Worm (Caenorhabditis elegans) whole organism, L2 larva: ENCODE measurements around the gene C48B4.11.

Experiments used
- C34F6.9 ChIP-seq: fragments of 150-350 bp; optimal IDR thresholded peaks from 2 replicates; lab custom pipeline; 2014; ENCODE audit warnings: missing biosample characterization, missing genetic modification characterization
- F13H6.1 ChIP-seq: sonication (generic microtip); optimal IDR thresholded peaks from 2 replicates; lab custom pipeline; 2016; ENCODE audit warnings: missing genetic modification characterization, missing compliant biosample characterization
- Y55F3AM.14 ChIP-seq: fragments of 200-800 bp; sonication (Bioruptor generic); optimal IDR thresholded peaks from 2 replicates; lab custom pipeline; 2018; ENCODE audit warnings: mild to moderate bottlenecking, missing genetic modification characterization, missing compliant biosample characterization
- aly-2 ChIP-seq: fragments of 150-350 bp; optimal IDR thresholded peaks from 2 replicates; lab custom pipeline; 2014; ENCODE audit warnings: missing biosample characterization, missing genetic modification characterization
- blmp-1 ChIP-seq: sonication (generic microtip); optimal IDR thresholded peaks from 2 replicates; lab custom pipeline; 2017; ENCODE audit warnings: missing genetic modification characterization, mild to moderate bottlenecking, missing compliant biosample characterization, antibody characterized with exemption, moderate library complexity; ENCODE audit not compliant: insufficient read depth
- ceh-16 ChIP-seq: fragments of 150-350 bp; optimal IDR thresholded peaks from 2 replicates; lab custom pipeline; 2014; ENCODE audit warnings: missing biosample characterization, missing genetic modification characterization
- ceh-82 ChIP-seq: fragments of 150-350 bp; optimal IDR thresholded peaks from 2 replicates; lab custom pipeline; 2014; ENCODE audit warnings: missing biosample characterization, missing genetic modification characterization
- crh-2 ChIP-seq: sonication (generic microtip); optimal IDR thresholded peaks from 2 replicates; lab custom pipeline; 2017; ENCODE audit warnings: missing biosample characterization, missing genetic modification characterization
- egl-27 ChIP-seq: sonication (generic microtip); optimal IDR thresholded peaks from 3 replicates; lab custom pipeline; 2017; ENCODE audit warnings: missing biosample characterization, missing genetic modification reagents, missing genetic modification characterization
- elt-3 ChIP-seq: sonication (generic microtip); optimal IDR thresholded peaks from 2 replicates; lab custom pipeline; 2017; ENCODE audit warnings: missing biosample characterization, missing genetic modification characterization
- fos-1 ChIP-seq: fragments of 150-350 bp; optimal IDR thresholded peaks from 2 replicates; lab custom pipeline; 2014; ENCODE audit warnings: missing biosample characterization, missing genetic modification characterization
- gmeb-1 ChIP-seq: fragments of 150-350 bp; optimal IDR thresholded peaks from 2 replicates; lab custom pipeline; 2014; ENCODE audit warnings: missing biosample characterization, missing genetic modification characterization
- lin-13 ChIP-seq: fragments of 150-350 bp; optimal IDR thresholded peaks from 2 replicates; lab custom pipeline; 2014; ENCODE audit warnings: missing biosample characterization, missing genetic modification reagents, missing genetic modification characterization
- lin-39 ChIP-seq: fragments of 150-350 bp; optimal IDR thresholded peaks from 2 replicates; lab custom pipeline; 2014; ENCODE audit warnings: missing biosample characterization, missing genetic modification reagents, missing genetic modification characterization
- lsy-2 ChIP-seq, 2 experiments: fragments of 150-350 bp in 1 of 2; sonication (generic microtip) in 1 of 2; optimal IDR thresholded peaks; 2 replicates each; lab custom pipeline; 2014 to 2017; ENCODE audit warnings: missing biosample characterization in 2 of 2, missing genetic modification characterization in 2 of 2
- mab-5 ChIP-seq: fragments of 150-350 bp; optimal IDR thresholded peaks from 2 replicates; lab custom pipeline; 2014; ENCODE audit warnings: missing biosample characterization, missing genetic modification characterization
- mbf-1 ChIP-seq: sonication (generic microtip); optimal IDR thresholded peaks from 2 replicates; lab custom pipeline; 2017; ENCODE audit warnings: missing biosample characterization, missing genetic modification characterization
- mdl-1 ChIP-seq, 2 experiments: fragments of 150-350 bp in 1 of 2; sonication (generic microtip) in 1 of 2; optimal IDR thresholded peaks; 2 replicates each; lab custom pipeline; 2017; ENCODE audit warnings: missing biosample characterization in 2 of 2, missing genetic modification characterization in 2 of 2
- nhr-10 ChIP-seq: sonication (generic microtip); optimal IDR thresholded peaks from 2 replicates; lab custom pipeline; 2017; ENCODE audit warnings: missing biosample characterization, missing genetic modification characterization
- nhr-11 ChIP-seq: fragments of 150-350 bp; optimal IDR thresholded peaks from 2 replicates; lab custom pipeline; 2014; ENCODE audit warnings: missing biosample characterization, missing genetic modification characterization
- nhr-129 ChIP-seq: fragments of 150-350 bp; optimal IDR thresholded peaks from 2 replicates; lab custom pipeline; 2014; ENCODE audit warnings: missing biosample characterization, missing genetic modification characterization
- nhr-21 ChIP-seq: fragments of 150-350 bp; optimal IDR thresholded peaks from 2 replicates; lab custom pipeline; 2014; ENCODE audit warnings: missing biosample characterization, missing genetic modification characterization
- nhr-23 ChIP-seq: fragments of 150-350 bp; optimal IDR thresholded peaks from 2 replicates; lab custom pipeline; 2014; ENCODE audit warnings: missing biosample characterization, missing genetic modification reagents, missing genetic modification characterization
- nhr-25 ChIP-seq: fragments of 150-350 bp; sonication (generic microtip); optimal IDR thresholded peaks from 3 replicates; lab custom pipeline; 2014; ENCODE audit warnings: missing biosample characterization, missing genetic modification characterization
- nhr-6 ChIP-seq: fragments of 150-350 bp; optimal IDR thresholded peaks from 2 replicates; lab custom pipeline; 2014; ENCODE audit warnings: missing biosample characterization, missing genetic modification characterization
- nhr-77 ChIP-seq: fragments of 150-350 bp; optimal IDR thresholded peaks from 2 replicates; lab custom pipeline; 2014; ENCODE audit warnings: missing biosample characterization, missing genetic modification characterization
- peb-1 ChIP-seq: fragments of 150-350 bp; optimal IDR thresholded peaks from 2 replicates; lab custom pipeline; 2014; ENCODE audit warnings: missing biosample characterization, missing genetic modification characterization
- sem-4 ChIP-seq: fragments of 150-350 bp; optimal IDR thresholded peaks from 2 replicates; lab custom pipeline; 2014; ENCODE audit warnings: missing biosample characterization, missing genetic modification reagents, missing genetic modification characterization
- skn-1 ChIP-seq: sonication (generic microtip); optimal IDR thresholded peaks from 2 replicates; lab custom pipeline; 2017; ENCODE audit warnings: missing biosample characterization, missing genetic modification characterization
- sma-3 ChIP-seq: sonication (generic microtip); optimal IDR thresholded peaks from 2 replicates; lab custom pipeline; 2016; ENCODE audit warnings: missing genetic modification reagents, missing genetic modification characterization, missing compliant biosample characterization
- snpc-4 ChIP-seq: fragments of 150-350 bp; optimal IDR thresholded peaks from 2 replicates; lab custom pipeline; 2014; ENCODE audit warnings: missing biosample characterization, missing genetic modification characterization
- unc-55 ChIP-seq: fragments of 150-350 bp; sonication (generic microtip); optimal IDR thresholded peaks from 3 replicates; lab custom pipeline; 2014; ENCODE audit warnings: missing biosample characterization, missing genetic modification reagents, missing genetic modification characterization
- unc-62 ChIP-seq: fragments of 150-350 bp; optimal IDR thresholded peaks from 2 replicates; lab custom pipeline; 2014; ENCODE audit warnings: missing biosample characterization, missing genetic modification reagents, missing genetic modification characterization
- zag-1 ChIP-seq: fragments of 150-350 bp; optimal IDR thresholded peaks from 2 replicates; lab custom pipeline; 2014; ENCODE audit warnings: missing biosample characterization, missing genetic modification characterization
- ztf-1 ChIP-seq: fragments of 200-800 bp; sonication (Bioruptor generic); conservative IDR thresholded peaks from 2 replicates; pipeline ENCODE4 v1.3.6; 2022; ENCODE audit warnings: missing genetic modification characterization, missing compliant biosample characterization
- ztf-11 ChIP-seq: sonication (generic microtip); optimal IDR thresholded peaks from 2 replicates; lab custom pipeline; 2017; ENCODE audit warnings: missing biosample characterization, missing genetic modification characterization
- ztf-4 ChIP-seq: fragments of 150-350 bp; optimal IDR thresholded peaks from 2 replicates; lab custom pipeline; 2014; ENCODE audit warnings: missing biosample characterization, missing genetic modification characterization

C48B4.11 gene

DNA sequence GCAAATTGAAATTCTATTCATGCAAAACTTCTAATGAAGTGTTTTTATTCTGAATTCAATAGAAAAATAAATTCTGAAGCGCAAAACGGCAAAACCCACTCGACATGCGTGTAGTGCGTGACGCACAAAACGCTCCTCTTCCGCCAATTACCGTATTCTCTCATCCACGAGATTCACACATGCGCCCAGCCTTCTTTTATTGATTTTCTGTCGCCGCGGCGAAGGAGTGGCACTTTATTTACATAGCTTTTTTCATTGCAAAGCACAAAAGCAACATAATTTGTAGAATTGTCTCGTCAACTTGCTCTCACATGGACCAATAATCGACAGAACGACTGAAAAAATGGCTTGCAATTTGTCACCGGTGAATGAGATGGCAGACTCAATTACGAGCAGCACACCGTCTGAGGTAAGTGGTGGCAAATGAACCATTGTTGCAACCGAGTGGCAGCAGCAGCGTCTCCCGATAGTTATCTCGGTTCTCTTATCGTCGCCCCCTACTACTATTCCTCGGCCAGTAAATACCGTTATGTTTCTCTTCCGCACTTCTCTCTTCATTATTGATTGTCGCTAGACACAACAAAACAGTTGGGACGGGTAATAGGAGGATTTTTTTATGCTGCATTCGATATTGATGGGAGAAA lies 19.8 kb downstream of the C48B4.11 start, which contains the start of gene unc-16 (continued):
- TF ChIP-seq fos-1 (tag; lab: Kevin White, UChicago) (peak; percentile 21), snpc-4 (tag; lab: Kevin White, UChicago) (peak; percentile 83), ztf-11 (tag; lab: Kevin White, UChicago) (no peak), nhr-6 (tag; lab: Kevin White, UChicago) (peak; percentile 54), ztf-1 (GFP tag; lab: Robert Waterston, UW) (no peak), elt-3 (tag; lab: Kevin White, UChicago) (no peak), nhr-129 (tag; lab: Kevin White, UChicago) (peak; percentile 85), mdl-1 (tag; optimal IDR thresholded peaks at IDR 0.05; lab: Kevin White, UChicago) (peak; percentile 64 to 91), Y55F3AM.14 (peak; percentile 2), mbf-1 (tag; lab: Kevin White, UChicago) (no peak), nhr-23 (tag; lab: Kevin White, UChicago) (no peak), skn-1 (tag; lab: Kevin White, UChicago) (no peak), ceh-82 (tag; lab: Kevin White, UChicago) (peak; percentile 81), zag-1 (tag; lab: Kevin White, UChicago) (peak; percentile 66), sma-3 (GFP tag; lab: Kevin White, UChicago) (peak; percentile 80), nhr-10 (tag; lab: Kevin White, UChicago) (no peak), peb-1 (no peak), aly-2 (no peak), sem-4 (tag; lab: Kevin White, UChicago) (peak; percentile 82), F13H6.1 (tag; lab: Kevin White, UChicago) (peak; percentile 91), nhr-77 (tag; lab: Kevin White, UChicago) (no peak), blmp-1 (tag; lab: Kevin White, UChicago) (no peak), ceh-16 (tag; lab: Kevin White, UChicago) (no peak), nhr-21 (peak; percentile 76), nhr-11 (tag; lab: Kevin White, UChicago) (no peak)

DNA sequence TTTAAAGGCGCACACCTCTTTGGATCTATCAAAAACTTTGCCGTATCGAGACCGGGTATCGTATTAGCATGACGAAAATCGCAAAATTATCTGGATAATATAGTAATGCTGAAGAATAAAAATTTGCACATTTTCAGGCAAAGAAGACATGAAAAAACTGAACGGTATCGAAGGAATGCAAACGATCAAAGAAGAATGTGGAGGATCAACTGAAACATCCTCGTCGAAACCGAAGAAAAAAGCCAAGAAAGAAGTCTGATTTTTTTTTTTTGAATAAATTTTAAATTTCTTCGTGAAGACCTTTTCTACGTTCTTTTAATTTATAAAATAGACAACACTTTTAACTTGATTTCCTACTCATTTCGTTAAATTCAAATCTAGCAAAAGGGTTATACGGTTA lies 21.1 kb downstream of the C48B4.11 start, which contains the start of gene ZK1098.12:
Gene ZK1098.12 (plus strand): TSS at position 301 of the 400 bp plus-strand sequence.
- peak in 1 of 2 experiments; percentile 14 for TF ChIP-seq lsy-2 (tag; optimal IDR thresholded peaks at IDR 0.05; lab: Kevin White, UChicago)
- TF ChIP-seq crh-2 (tag; lab: Kevin White, UChicago): no peak
- no peak for TF ChIP-seq Y55F3AM.14
- TF ChIP-seq mbf-1 (tag; lab: Kevin White, UChicago): no peak
- TF ChIP-seq aly-2: no peak
- TF ChIP-seq unc-62 (GFP tag; lab: Kevin White, UChicago): no peak

- no peak for TF ChIP-seq blmp-1 (tag; lab: Kevin White, UChicago)
- no peak for TF ChIP-seq ztf-4 (tag; lab: Kevin White, UChicago)
- TF ChIP-seq nhr-11 (tag; lab: Kevin White, UChicago): no peak
- TF ChIP-seq nhr-23 (tag; lab: Kevin White, UChicago): no peak
- TF ChIP-seq, all 48 proteins: peak for 0
Measured at ce11 chrIII:9544125-9544524, 21.8 kb downstream of the C48B4.11 start, which contains the start of gene ZK1098.9. Gene ZK1098.9 (plus strand): TSS chrIII:9544425.

ce11 chrIII:9542816-9543215 lies 23.1 kb downstream of the C48B4.11 start, which contains the start of gene eif-2Balpha:
Gene eif-2Balpha (plus strand): TSS chrIII:9543119.
- TF ChIP-seq crh-2 (tag; lab: Kevin White, UChicago) (peak; percentile 16), lsy-2 (tag; optimal IDR thresholded peaks at IDR 0.05; lab: Kevin White, UChicago) (peak; percentile 32 to 83), sem-4 (tag; lab: Kevin White, UChicago) (no peak), lin-13 (GFP tag; lab: Kevin White, UChicago) (no peak), ztf-4 (tag; lab: Kevin White, UChicago) (no peak), egl-27 (tag; lab: Kevin White, UChicago) (no peak), nhr-77 (tag; lab: Kevin White, UChicago) (no peak), unc-55 (GFP tag; lab: Kevin White, UChicago) (peak; percentile 89), nhr-25 (tag; lab: Kevin White, UChicago) (no peak), aly-2 (no peak), lin-39 (tag; lab: Kevin White, UChicago) (no peak), C34F6.9 (tag; lab: Kevin White, UChicago) (peak; percentile 83), gmeb-1 (tag; lab: Kevin White, UChicago) (peak; percentile 51), mab-5 (no peak), ztf-1 (GFP tag; lab: Robert Waterston, UW) (no peak), mdl-1 (tag; optimal IDR thresholded peaks at IDR 0.05; lab: Kevin White, UChicago) (no peak)
